Fruit fly (Drosophila melanogaster) whole organism, wandering third instar larva: ENCODE measurements around the gene CG9281.

Source experiments
- Abd-B ChIP-seq: fragments of >200 bp; optimal IDR thresholded peaks from 2 replicates; lab custom pipeline; 2017; ENCODE audit warnings: missing biosample characterization, missing genetic modification characterization
- CG9705 ChIP-seq: fragments of 200-800 bp; sonication (Bioruptor generic); optimal IDR thresholded peaks from 2 replicates; lab custom pipeline; 2018; ENCODE audit warnings: missing biosample characterization, mild to moderate bottlenecking, missing genetic modification characterization
- CrebA ChIP-seq: fragments of 200-800 bp; sonication (Bioruptor generic); optimal IDR thresholded peaks from 2 replicates; lab custom pipeline; 2016; ENCODE audit warnings: missing biosample characterization, mild to moderate bottlenecking, missing genetic modification characterization, borderline replicate concordance
- Dfd ChIP-seq: fragments of >200 bp; optimal IDR thresholded peaks from 2 replicates; lab custom pipeline; 2017; ENCODE audit warnings: missing biosample characterization, missing genetic modification characterization
- Hnf4 ChIP-seq: fragments of 200-800 bp; sonication (Bioruptor generic); optimal IDR thresholded peaks from 2 replicates; lab custom pipeline; 2016; ENCODE audit warnings: missing biosample characterization, mild to moderate bottlenecking, missing genetic modification characterization
- Hr83 ChIP-seq: fragments of 200-300 bp; sonication (Bioruptor generic); optimal IDR thresholded peaks from 2 replicates; lab custom pipeline; 2016; ENCODE audit warnings: missing biosample characterization, mild to moderate bottlenecking, missing genetic modification characterization, moderate library complexity; ENCODE audit not compliant: poor library complexity, severe bottlenecking
- Jra ChIP-seq: sonication (Bioruptor generic); optimal IDR thresholded peaks from 2 replicates; lab custom pipeline; 2016; ENCODE audit warnings: missing biosample characterization, missing genetic modification characterization
- Mio ChIP-seq: sonication (Bioruptor generic); optimal IDR thresholded peaks from 2 replicates; lab custom pipeline; 2016; ENCODE audit warnings: missing biosample characterization, missing genetic modification characterization
- Myc ChIP-seq: fragments of >200 bp; optimal IDR thresholded peaks from 2 replicates; lab custom pipeline; 2017
- OdsH ChIP-seq: fragments of 200-800 bp; sonication (Bioruptor generic); optimal IDR thresholded peaks from 2 replicates; lab custom pipeline; 2016; ENCODE audit warnings: missing biosample characterization, mild to moderate bottlenecking, missing genetic modification characterization
- Rel ChIP-seq, 2 experiments: fragments of 200-800 bp; sonication (Bioruptor generic) in 1 of 2; optimal IDR thresholded peaks; 2 replicates in 1 of 2; 3 replicates in 1 of 2; lab custom pipeline; 2016 to 2019; ENCODE audit warnings: mild to moderate bottlenecking in 2 of 2, missing biosample characterization in 2 of 2, missing genetic modification characterization in 2 of 2, moderate library complexity in 1 of 2
- Sp1 ChIP-seq: fragments of 200-800 bp; sonication (Bioruptor generic); optimal IDR thresholded peaks from 3 replicates; lab custom pipeline; 2019; ENCODE audit warnings: missing biosample characterization, mild to moderate bottlenecking, missing genetic modification characterization, moderate library complexity
- Vsx2 ChIP-seq: fragments of 200-300, 225-300 bp; sonication (Bioruptor generic); optimal IDR thresholded peaks from 2 replicates; lab custom pipeline; 2018; ENCODE audit warnings: missing biosample characterization, missing genetic modification characterization; ENCODE audit not compliant: partially characterized antibody
- br ChIP-seq: fragments of 200-800 bp; sonication (Bioruptor generic); optimal IDR thresholded peaks from 2 replicates; lab custom pipeline; 2016; ENCODE audit warnings: missing biosample characterization, missing genetic modification characterization
- brk ChIP-seq: fragments of 200-800 bp; sonication (Bioruptor generic); optimal IDR thresholded peaks from 2 replicates; lab custom pipeline; 2016; ENCODE audit warnings: missing biosample characterization, mild to moderate bottlenecking, missing genetic modification characterization
- dl ChIP-seq, 2 experiments: fragments of 175-275, 200-275 bp in 1 of 2; fragments of 200-275 bp in 1 of 2; sonication (Bioruptor generic); optimal IDR thresholded peaks; lab custom pipeline; 2018; ENCODE audit warnings: mild to moderate bottlenecking in 2 of 2, missing biosample characterization in 2 of 2, missing genetic modification characterization in 2 of 2, moderate library complexity in 2 of 2; ENCODE audit not compliant: partially characterized antibody in 2 of 2, insufficient read depth in 1 of 2
- dsf ChIP-seq: sonication (Bioruptor generic); optimal IDR thresholded peaks from 2 replicates; lab custom pipeline; 2016; ENCODE audit warnings: missing biosample characterization, missing genetic modification characterization, borderline replicate concordance
- ey ChIP-seq: fragments of 200-800 bp; sonication (Bioruptor generic); optimal IDR thresholded peaks from 2 replicates; lab custom pipeline; 2016; ENCODE audit warnings: missing biosample characterization, missing genetic modification characterization
- foxo ChIP-seq, 2 experiments: fragments of 200-800 bp; sonication (Bioruptor generic); optimal IDR thresholded peaks; 2 replicates in 1 of 2; 3 replicates in 1 of 2; lab custom pipeline; 2016 to 2017; ENCODE audit warnings: missing biosample characterization in 2 of 2, missing genetic modification characterization in 2 of 2
- fru ChIP-seq: fragments of 200-800 bp; sonication (Bioruptor generic); optimal IDR thresholded peaks from 3 replicates; lab custom pipeline; 2016; ENCODE audit warnings: missing biosample characterization, mild to moderate bottlenecking, missing genetic modification characterization
- h ChIP-seq: fragments of 200-800 bp; sonication (Bioruptor generic); optimal IDR thresholded peaks from 3 replicates; lab custom pipeline; 2016; ENCODE audit warnings: missing biosample characterization, mild to moderate bottlenecking, missing genetic modification characterization
- jim ChIP-seq: fragments of 175-275, 200-325 bp; sonication (Bioruptor generic); optimal IDR thresholded peaks from 2 replicates; lab custom pipeline; 2016; ENCODE audit warnings: missing biosample characterization, mild to moderate bottlenecking, missing genetic modification characterization
- lola ChIP-seq: fragments of >200 bp; optimal IDR thresholded peaks from 2 replicates; lab custom pipeline; 2017; ENCODE audit warnings: missing biosample characterization, missing genetic modification characterization
- pan ChIP-seq: fragments of >200 bp; optimal IDR thresholded peaks from 2 replicates; lab custom pipeline; 2017
- psq ChIP-seq: fragments of 200-800 bp; sonication (Bioruptor generic); optimal IDR thresholded peaks from 3 replicates; lab custom pipeline; 2017; ENCODE audit warnings: missing biosample characterization, mild to moderate bottlenecking, missing genetic modification characterization, moderate library complexity
- rgr ChIP-seq: fragments of 200-800 bp; sonication (Bioruptor generic); optimal IDR thresholded peaks from 3 replicates; lab custom pipeline; 2016; ENCODE audit warnings: missing biosample characterization, mild to moderate bottlenecking, missing genetic modification characterization
- sage ChIP-seq: fragments of 200-800 bp; sonication (Bioruptor generic); optimal IDR thresholded peaks from 2 replicates; lab custom pipeline; 2016; ENCODE audit warnings: missing biosample characterization, mild to moderate bottlenecking, missing genetic modification characterization
- tai ChIP-seq: sonication (Bioruptor generic); optimal IDR thresholded peaks from 2 replicates; lab custom pipeline; 2016; ENCODE audit warnings: missing biosample characterization, missing genetic modification characterization
- usp ChIP-seq: fragments of >200 bp; optimal IDR thresholded peaks from 2 replicates; lab custom pipeline; 2017; ENCODE audit warnings: missing biosample characterization, missing genetic modification characterization
- woc ChIP-seq: sonication (Bioruptor generic); optimal IDR thresholded peaks from 2 replicates; lab custom pipeline; 2016; ENCODE audit warnings: missing biosample characterization, mild to moderate bottlenecking, missing genetic modification characterization

Gene CG9281

dm6 chrX:15733995-15734394 lies 23.7 kb upstream of the CG9281 start, which contains the start of the genes CG12379 and MagR (continued):
- TF ChIP-seq Mio (no peak), lola (GFP tag; lab: Kevin White, UChicago) (no peak)

dm6 chrX:15733192-15733892 lies 23.0 kb upstream of the CG9281 start:
- TF ChIP-seq h (no peak), fru (no peak), sage (GFP tag; lab: Kevin White, UChicago) (no peak), brk (GFP tag; lab: Kevin White, UChicago) (no peak), dsf (no peak), tai (GFP tag; lab: Kevin White, UChicago) (no peak), usp (GFP tag; lab: Kevin White, UChicago) (no peak), Rel (GFP tag; optimal IDR thresholded peaks at IDR 0.05; lab: Kevin White, UChicago) (no peak), Rel (tag; optimal IDR thresholded peaks at IDR 0.05; lab: Kevin White, UChicago) (no peak), Hr83 (GFP tag; lab: Kevin White, UChicago) (no peak), woc (GFP tag; lab: Kevin White, UChicago) (no peak), rgr (GFP tag; lab: Kevin White, UChicago) (no peak), Sp1 (no peak), CG9705 (GFP tag; lab: Kevin White, UChicago) (no peak), pan (lab: Kevin White, UChicago) (no peak), Vsx2 (GFP tag; lab: Kevin White, UChicago) (no peak), CrebA (GFP tag; lab: Kevin White, UChicago) (no peak), Dfd (GFP tag; lab: Kevin White, UChicago) (no peak), psq (GFP tag; lab: Kevin White, UChicago) (no peak), Jra (GFP tag; lab: Kevin White, UChicago) (no peak), Mio (no peak)

- TF ChIP-seq tai (GFP tag; lab: Kevin White, UChicago) = no peak
- no peak for TF ChIP-seq Abd-B (GFP tag; lab: Kevin White, UChicago)
- no peak for TF ChIP-seq OdsH (GFP tag; lab: Kevin White, UChicago)
- no peak for TF ChIP-seq Jra (GFP tag; lab: Kevin White, UChicago)
- TF ChIP-seq jim (GFP tag; lab: Kevin White, UChicago) = no peak
- TF ChIP-seq h = no peak
- no peak for TF ChIP-seq foxo (GFP tag; optimal IDR thresholded peaks at IDR 0.05; lab: Kevin White, UChicago)
- TF ChIP-seq CG9705 (GFP tag; lab: Kevin White, UChicago) = no peak
- no peak for TF ChIP-seq dl (GFP tag; optimal IDR thresholded peaks at IDR 0.05; lab: Kevin White, UChicago; ENCODE audit: insufficient read depth in 1 of 2, partially characterized antibody in 2 of 2)
- no peak for TF ChIP-seq brk (GFP tag; lab: Kevin White, UChicago)
- TF ChIP-seq, all 38 proteins: peak for 0
Observed at dm6 chrX:15731968-15732367, 21.6 kb upstream of the CG9281 start, which contains the start of gene CG8191. CG8191 (plus strand) TSS chrX:15732178.

dm6 chrX:15712409-15712808 lies 2.1 kb upstream of the CG9281 start, which contains the start of gene HUWE1:
HUWE1 (plus strand) TSS chrX:15712628.
- TF ChIP-seq Sp1 (peak; percentile 19), Rel (GFP tag; optimal IDR thresholded peaks at IDR 0.05; lab: Kevin White, UChicago) (no peak), Rel (tag; optimal IDR thresholded peaks at IDR 0.05; lab: Kevin White, UChicago) (peak; percentile 27), OdsH (GFP tag; lab: Kevin White, UChicago) (no peak), woc (GFP tag; lab: Kevin White, UChicago) (no peak), h (no peak)
- TF ChIP-seq, all 38 proteins: peak for 2

- no peak for TF ChIP-seq dsf
- no peak for TF ChIP-seq rgr (GFP tag; lab: Kevin White, UChicago)
- peak; percentile 68 for TF ChIP-seq Myc
Observed at dm6 chrX:15710751-15711179, 426 bp upstream of the CG9281 start.

- TF ChIP-seq br (GFP tag; lab: Kevin White, UChicago) = peak; percentile 36
- no peak for TF ChIP-seq Dfd (GFP tag; lab: Kevin White, UChicago)
- TF ChIP-seq Hnf4 (GFP tag; lab: Kevin White, UChicago) = peak; percentile 4
- TF ChIP-seq ey (GFP tag; lab: Kevin White, UChicago) = peak; percentile 9
- TF ChIP-seq rgr (GFP tag; lab: Kevin White, UChicago) = peak; percentile 38
- TF ChIP-seq woc (GFP tag; lab: Kevin White, UChicago) = peak; percentile 3
- peak; percentile 6 for TF ChIP-seq psq (GFP tag; lab: Kevin White, UChicago)
- TF ChIP-seq jim (GFP tag; lab: Kevin White, UChicago) = no peak
- peak in 1 of 2 experiments; percentile 40 for TF ChIP-seq foxo (GFP tag; optimal IDR thresholded peaks at IDR 0.05; lab: Kevin White, UChicago)
- peak; percentile 13 for TF ChIP-seq Hr83 (GFP tag; lab: Kevin White, UChicago)
- TF ChIP-seq Sp1 = no peak
Observed at dm6 chrX:15709624-15709983, 735 bp downstream of the CG9281 start.
